Fruit fly (Drosophila melanogaster) whole organism, embryonic: ENCODE results near the gene CG14915.

ENCODE experiments used
- Atf6 ChIP-seq: fragments of 200-800 bp; sonication (Bioruptor generic); IDR thresholded peaks from 2 replicates; pipeline ENCODE4 v1.3.6; 2022; ENCODE audit warnings: missing biosample characterization, missing genetic modification characterization
- Awh ChIP-seq: fragments of 200-800 bp; sonication (Bioruptor generic); IDR thresholded peaks from 2 replicates; pipeline ENCODE4, ENCODE4 v1.3.6; 2022; ENCODE audit warnings: missing biosample characterization, missing genetic modification characterization
- BEAF-32 ChIP-seq: fragments of 200-800 bp; sonication (Bioruptor generic); optimal IDR thresholded peaks from 3 replicates; lab custom pipeline; 2017; ENCODE audit warnings: missing biosample characterization, missing genetic modification characterization, mild to moderate bottlenecking, moderate library complexity, missing genetic modification reagents
- Bgb ChIP-seq: fragments of 200-800 bp; sonication (Bioruptor generic); IDR thresholded peaks from 2 replicates; pipeline ENCODE4 v1.3.6; 2022; ENCODE audit warnings: missing biosample characterization, missing genetic modification characterization; ENCODE audit not compliant: partially characterized antibody
- CG10462 ChIP-seq: fragments of 200-800 bp; sonication (Bioruptor generic); optimal IDR thresholded peaks from 2 replicates; lab custom pipeline; 2016; ENCODE audit warnings: missing biosample characterization, missing genetic modification characterization
- CG12071 ChIP-seq: fragments of 200-800 bp; sonication (Bioruptor generic); optimal IDR thresholded peaks from 3 replicates; lab custom pipeline; 2018; ENCODE audit warnings: missing biosample characterization, mild to moderate bottlenecking, missing genetic modification characterization
- CG13424 ChIP-seq: fragments of 200-800 bp; sonication (Bioruptor generic); optimal IDR thresholded peaks from 2 replicates; lab custom pipeline; 2019; ENCODE audit warnings: missing biosample characterization, mild to moderate bottlenecking, missing genetic modification characterization, moderate library complexity
- CG14710 ChIP-seq: fragments of 200-800 bp; sonication (Bioruptor generic); optimal IDR thresholded peaks from 3 replicates; lab custom pipeline; 2019; ENCODE audit warnings: missing biosample characterization, mild to moderate bottlenecking, missing genetic modification characterization, moderate library complexity
- CG1529 ChIP-seq: fragments of 200-800 bp; sonication (Bioruptor generic); optimal IDR thresholded peaks from 3 replicates; lab custom pipeline; 2018; ENCODE audit warnings: missing biosample characterization, missing genetic modification characterization
- CG17385 ChIP-seq: fragments of 200-800 bp; sonication (Bioruptor generic); optimal IDR thresholded peaks from 3 replicates; lab custom pipeline; 2018; ENCODE audit warnings: missing biosample characterization, mild to moderate bottlenecking, missing genetic modification characterization
- CG2116 ChIP-seq: fragments of 200-800 bp; sonication (Bioruptor generic); optimal IDR thresholded peaks from 3 replicates; lab custom pipeline; 2018; ENCODE audit warnings: missing biosample characterization, mild to moderate bottlenecking, missing genetic modification characterization
- CG2120 ChIP-seq: fragments of 200-800 bp; sonication (Bioruptor generic); optimal IDR thresholded peaks from 3 replicates; lab custom pipeline; 2016; ENCODE audit warnings: missing biosample characterization, missing genetic modification characterization
- CG2129 ChIP-seq: fragments of 200-800 bp; sonication (Bioruptor generic); IDR thresholded peaks from 2 replicates; pipeline ENCODE4 v1.3.6; 2022; ENCODE audit warnings: missing biosample characterization, missing genetic modification characterization; ENCODE audit not compliant: partially characterized antibody
- CG2712 ChIP-seq: fragments of 200-800 bp; optimal IDR thresholded peaks from 3 replicates; lab custom pipeline; 2019; ENCODE audit warnings: missing biosample characterization, mild to moderate bottlenecking, missing genetic modification characterization, moderate library complexity
- CG32772 ChIP-seq: fragments of 200-800 bp; sonication (Bioruptor generic); IDR thresholded peaks from 2 replicates; pipeline ENCODE4 v1.3.6; 2022; ENCODE audit warnings: missing biosample characterization, missing genetic modification characterization
- CG34224 ChIP-seq: fragments of 200-800 bp; sonication (Bioruptor generic); IDR thresholded peaks from 3 replicates; pipeline ENCODE4 v1.3.6; 2022; ENCODE audit warnings: missing biosample characterization, missing genetic modification characterization; ENCODE audit not compliant: partially characterized antibody
- CG4282 ChIP-seq: fragments of 200-800 bp; sonication (Bioruptor generic); optimal IDR thresholded peaks from 2 replicates; lab custom pipeline; 2016; ENCODE audit warnings: missing biosample characterization, missing genetic modification characterization
- CG4617 ChIP-seq: fragments of 200-800 bp; sonication (Bioruptor generic); optimal IDR thresholded peaks from 3 replicates; lab custom pipeline; 2016; ENCODE audit warnings: missing biosample characterization, missing genetic modification characterization, borderline replicate concordance
- CG4854 ChIP-seq: fragments of 200-800 bp; sonication (Bioruptor generic); optimal IDR thresholded peaks from 2 replicates; lab custom pipeline; 2016; ENCODE audit warnings: missing biosample characterization, missing genetic modification characterization, inconsistent platforms
- CG7987 ChIP-seq: fragments of 200-800 bp; sonication (Bioruptor generic); optimal IDR thresholded peaks from 2 replicates; lab custom pipeline; 2018; ENCODE audit warnings: missing biosample characterization, mild to moderate bottlenecking, missing genetic modification characterization, moderate library complexity
- CG9876 ChIP-seq: fragments of 200-800 bp; sonication (Bioruptor generic); optimal IDR thresholded peaks from 2 replicates; lab custom pipeline; 2016; ENCODE audit warnings: missing biosample characterization, missing genetic modification characterization
- D19A ChIP-seq: fragments of 200-800 bp; optimal IDR thresholded peaks from 3 replicates; lab custom pipeline; 2019; ENCODE audit warnings: missing biosample characterization, mild to moderate bottlenecking, missing genetic modification characterization, moderate library complexity
- Dll ChIP-seq: fragments of 200-800 bp; sonication (Bioruptor generic); IDR thresholded peaks from 4 replicates; pipeline ENCODE4 v1.3.6; 2022; ENCODE audit warnings: missing biosample characterization, missing genetic modification characterization; ENCODE audit not compliant: partially characterized antibody
- Dp ChIP-seq: fragments of 200-800 bp; sonication (Bioruptor generic); optimal IDR thresholded peaks from 2 replicates; lab custom pipeline; 2018; ENCODE audit warnings: missing biosample characterization, mild to moderate bottlenecking, missing genetic modification characterization, moderate library complexity
- Dref ChIP-seq: fragments of 200-800 bp; sonication (Bioruptor generic); IDR thresholded peaks from 2 replicates; pipeline ENCODE4 v1.3.6; 2022; ENCODE audit warnings: missing biosample characterization, missing genetic modification characterization
- E2f2 ChIP-seq: fragments of 200-800 bp; sonication (Bioruptor generic); IDR thresholded peaks from 2 replicates; pipeline ENCODE4 v1.3.6; 2022; ENCODE audit warnings: missing biosample characterization, missing genetic modification characterization
- MBD-R2 ChIP-seq: fragments of 200-800 bp; sonication (Bioruptor generic); IDR thresholded peaks from 2 replicates; pipeline ENCODE4 v1.3.6; 2022; ENCODE audit warnings: missing biosample characterization, missing genetic modification characterization
- MESR4 ChIP-seq: fragments of 200-800 bp; sonication (Bioruptor generic); optimal IDR thresholded peaks from 2 replicates; lab custom pipeline; 2018; ENCODE audit warnings: missing biosample characterization, mild to moderate bottlenecking, missing genetic modification characterization, moderate library complexity
- Myb ChIP-seq: fragments of 200-800 bp; sonication (Bioruptor generic); optimal IDR thresholded peaks from 2 replicates; lab custom pipeline; 2016; ENCODE audit warnings: missing biosample characterization, missing genetic modification characterization
- Scr ChIP-seq: fragments of 200-800 bp; sonication (Bioruptor generic); IDR thresholded peaks from 2 replicates; pipeline ENCODE4 v1.3.6; 2022; ENCODE audit warnings: missing biosample characterization, missing genetic modification characterization; ENCODE audit not compliant: partially characterized antibody
- Side ChIP-seq: fragments of 200-800 bp; sonication (Bioruptor generic); optimal IDR thresholded peaks from 2 replicates; lab custom pipeline; 2016; ENCODE audit warnings: missing biosample characterization, missing genetic modification characterization
- Sin3A ChIP-seq: fragments of >200 bp; optimal IDR thresholded peaks from 2 replicates; lab custom pipeline; 2018
- Sry-δ ChIP-seq: fragments of 200-800 bp; sonication (Bioruptor generic); optimal IDR thresholded peaks from 2 replicates; lab custom pipeline; 2016; ENCODE audit warnings: missing biosample characterization, missing genetic modification characterization
- Ssrp ChIP-seq: fragments of 200-800 bp; sonication (Bioruptor generic); optimal IDR thresholded peaks from 2 replicates; lab custom pipeline; 2018; ENCODE audit warnings: missing biosample characterization, mild to moderate bottlenecking, missing genetic modification characterization, moderate library complexity
- YL-1 ChIP-seq: fragments of 200-800 bp; sonication (Bioruptor generic); optimal IDR thresholded peaks from 3 replicates; lab custom pipeline; 2017; ENCODE audit warnings: missing biosample characterization, mild to moderate bottlenecking, missing genetic modification characterization
- ato ChIP-seq: fragments of 200-800 bp; sonication (Bioruptor generic); IDR thresholded peaks from 2 replicates; pipeline ENCODE4 v1.3.6; 2022; ENCODE audit warnings: missing biosample characterization, missing genetic modification characterization; ENCODE audit not compliant: partially characterized antibody
- dan ChIP-seq: fragments of 200-800 bp; sonication (Bioruptor generic); IDR thresholded peaks from 2 replicates; pipeline ENCODE4 v1.3.6; 2022; ENCODE audit warnings: missing biosample characterization, missing genetic modification characterization
- dm ChIP-seq: fragments of 200-800 bp; sonication (Bioruptor generic); optimal IDR thresholded peaks from 3 replicates; lab custom pipeline; 2016; ENCODE audit warnings: missing biosample characterization, missing genetic modification characterization
- dmrt99B ChIP-seq: fragments of 200-800 bp; sonication (Bioruptor generic); optimal IDR thresholded peaks from 2 replicates; lab custom pipeline; 2018; ENCODE audit warnings: missing biosample characterization, mild to moderate bottlenecking, missing genetic modification characterization, moderate library complexity
- inv ChIP-seq: fragments of 200-800 bp; sonication (Bioruptor generic); IDR thresholded peaks from 2 replicates; pipeline ENCODE4 v1.3.6; 2022; ENCODE audit warnings: missing biosample characterization, missing genetic modification characterization; ENCODE audit not compliant: partially characterized antibody
- phol ChIP-seq: fragments of 200-800 bp; sonication (Bioruptor generic); optimal IDR thresholded peaks from 3 replicates; lab custom pipeline; 2018; ENCODE audit warnings: missing biosample characterization, mild to moderate bottlenecking, missing genetic modification characterization, moderate library complexity
- pum ChIP-seq: fragments of 200-800 bp; sonication (Bioruptor generic); optimal IDR thresholded peaks from 2 replicates; lab custom pipeline; 2016; ENCODE audit warnings: missing biosample characterization, missing genetic modification characterization
- pzg ChIP-seq: fragments of 200-800 bp; sonication (Bioruptor generic); optimal IDR thresholded peaks from 3 replicates; lab custom pipeline; 2018; ENCODE audit warnings: missing biosample characterization, mild to moderate bottlenecking, missing genetic modification characterization, moderate library complexity
- sens-2 ChIP-seq: fragments of 200-800 bp; sonication (Bioruptor generic); IDR thresholded peaks from 2 replicates; pipeline ENCODE4 v1.3.6; 2022; ENCODE audit warnings: missing biosample characterization, missing genetic modification characterization
- stwl ChIP-seq: fragments of 200-800 bp; sonication (Bioruptor generic); optimal IDR thresholded peaks from 3 replicates; lab custom pipeline; 2018; ENCODE audit warnings: missing biosample characterization, mild to moderate bottlenecking, missing genetic modification characterization, moderate library complexity
- tio ChIP-seq: fragments of 200-800 bp; sonication (Bioruptor generic); optimal IDR thresholded peaks from 2 replicates; lab custom pipeline; 2017; ENCODE audit warnings: missing biosample characterization, missing genetic modification characterization, inconsistent platforms
- tna ChIP-seq: fragments of 200-800 bp; sonication (Bioruptor generic); IDR thresholded peaks from 2 replicates; pipeline ENCODE4 v1.3.6; 2022; ENCODE audit warnings: missing biosample characterization, missing genetic modification characterization; ENCODE audit not compliant: partially characterized antibody
- trem ChIP-seq: fragments of 200-800 bp; optimal IDR thresholded peaks from 3 replicates; lab custom pipeline; 2019; ENCODE audit warnings: missing biosample characterization, mild to moderate bottlenecking, missing genetic modification characterization, moderate library complexity
- unc-4 ChIP-seq: fragments of 200-800 bp; sonication (Bioruptor generic); IDR thresholded peaks from 2 replicates; pipeline ENCODE4 v1.3.6; 2022; ENCODE audit warnings: missing biosample characterization, missing genetic modification characterization; ENCODE audit not compliant: partially characterized antibody

The CG14915 gene

dm6 chr2L:11119966-11120517 is 49.2 kb downstream of the CG14915 start, which contains the start of gene CG6230 (continued):
- TF ChIP-seq CG2116 (peak; percentile 86), CG13424 (tag; lab: Kevin White, UChicago) (no peak), tio (no peak), unc-4 (GFP tag; lab: Robert Waterston, UW) (peak; percentile 68), BEAF-32 (GFP tag; lab: Kevin White, UChicago) (peak; percentile 70), dmrt99B (tag; lab: Kevin White, UChicago) (no peak), trem (peak; percentile 24), CG12071 (GFP tag; lab: Kevin White, UChicago) (no peak), CG17385 (GFP tag; lab: Kevin White, UChicago) (no peak), CG4617 (peak; percentile 59), CG2129 (GFP tag; lab: Robert Waterston, UW) (peak; percentile 33; the same call in 1 of the 2 replicates), E2f2 (GFP tag; lab: Robert Waterston, UW) (peak; percentile 90), D19A (tag; lab: Kevin White, UChicago) (no peak), Dll (GFP tag; lab: Robert Waterston, UW) (peak; percentile 71; the same call in 2 of the 4 replicates), Side (no peak), MBD-R2 (peak; percentile 88), Dp (GFP tag; lab: Kevin White, UChicago) (peak; percentile 84), Awh (GFP tag; lab: Robert Waterston, UW) (no peak), pzg (GFP tag; lab: Kevin White, UChicago) (peak; percentile 54), CG4854 (GFP tag; lab: Kevin White, UChicago) (no peak), Ssrp (no peak), dm (no peak), Scr (GFP tag; lab: Robert Waterston, UW) (peak; percentile 70), CG2712 (tag; lab: Kevin White, UChicago) (no peak), tna (GFP tag; lab: Robert Waterston, UW) (0 out of 2 replicates have a peak, but pooled peaks have one; percentile 37), Sry-δ (GFP tag; lab: Kevin White, UChicago) (peak; percentile 61), phol (tag; lab: Kevin White, UChicago) (peak; percentile 14), CG4282 (GFP tag; lab: Kevin White, UChicago) (no peak), Bgb (GFP tag; lab: Robert Waterston, UW) (peak; percentile 71), dan (no peak), Dref (GFP tag; lab: Robert Waterston, UW) (peak; percentile 86), CG9876 (GFP tag; lab: Kevin White, UChicago) (no peak), Myb (peak; percentile 78), Sin3A (lab: Kevin White, UChicago) (peak; percentile 3), CG32772 (GFP tag; lab: Robert Waterston, UW) (no peak), CG10462 (GFP tag; lab: Kevin White, UChicago) (no peak), inv (GFP tag; lab: Robert Waterston, UW) (0 out of 2 replicates have a peak, but pooled peaks have one; percentile 34), stwl (tag; lab: Kevin White, UChicago) (peak; percentile 40), MESR4 (GFP tag; lab: Kevin White, UChicago) (peak; percentile 52), sens-2 (GFP tag; lab: Robert Waterston, UW) (no peak), CG1529 (GFP tag; lab: Kevin White, UChicago) (no peak), YL-1 (GFP tag; lab: Kevin White, UChicago) (peak; percentile 66), Atf6 (GFP tag; lab: Robert Waterston, UW) (no peak), CG2120 (GFP tag; lab: Kevin White, UChicago) (no peak), CG34224 (GFP tag; lab: Robert Waterston, UW) (peak; percentile 73), CG7987 (no peak), CG14710 (tag; lab: Kevin White, UChicago) (peak; percentile 3), ato (GFP tag; lab: Robert Waterston, UW) (peak; percentile 64), pum (GFP tag; lab: Kevin White, UChicago) (no peak)
